Fruit fly (Drosophila melanogaster) whole organism, embryonic: ENCODE results near the gene CG13038.

Source experiments
- Atf3 ChIP-seq: fragments of 200-800 bp; sonication (Bioruptor generic); optimal IDR thresholded peaks from 3 replicates; lab custom pipeline; 2016; ENCODE audit warnings: missing biosample characterization, missing genetic modification characterization
- CG12391 ChIP-seq: fragments of 200-800 bp; sonication (Bioruptor generic); optimal IDR thresholded peaks from 3 replicates; lab custom pipeline; 2018; ENCODE audit warnings: missing biosample characterization, mild to moderate bottlenecking, missing genetic modification characterization, moderate library complexity
- CG1647 ChIP-seq: fragments of 200-800 bp; sonication (Bioruptor generic); optimal IDR thresholded peaks from 3 replicates; lab custom pipeline; 2016; ENCODE audit warnings: missing biosample characterization, missing genetic modification characterization
- CG17186 ChIP-seq: fragments of 200-800 bp; sonication (Bioruptor generic); optimal IDR thresholded peaks from 3 replicates; lab custom pipeline; 2017; ENCODE audit warnings: missing biosample characterization, missing genetic modification reagents, missing genetic modification characterization
- CG17612 ChIP-seq: fragments of 200-800 bp; sonication (Bioruptor generic); IDR thresholded peaks from 2 replicates; pipeline ENCODE4 v1.3.6; 2022; ENCODE audit warnings: missing biosample characterization, missing genetic modification characterization
- CG8478 ChIP-seq: fragments of >200 bp; optimal IDR thresholded peaks from 2 replicates; lab custom pipeline; 2018
- Meics ChIP-seq: fragments of 200-800 bp; sonication (Bioruptor generic); optimal IDR thresholded peaks from 2 replicates; lab custom pipeline; 2017; ENCODE audit warnings: missing biosample characterization, mild to moderate bottlenecking, missing genetic modification characterization
- Poxn ChIP-seq: fragments of 200-800 bp; sonication (Bioruptor generic); IDR thresholded peaks from 2 replicates; pipeline ENCODE4 v1.3.6; 2022; ENCODE audit warnings: missing biosample characterization, missing genetic modification characterization
- dimm ChIP-seq: fragments of 200-800 bp; sonication (Bioruptor generic); IDR thresholded peaks from 2 replicates; pipeline ENCODE4 v1.3.6; 2022; ENCODE audit warnings: missing biosample characterization, missing genetic modification characterization
- pan ChIP-seq, 4 experiments: fragments of >200 bp in 3 of 4; fragments of 200-800 bp in 1 of 4; sonication (Bioruptor generic) in 1 of 4; optimal IDR thresholded peaks in 3 of 4; IDR thresholded peaks in 1 of 4; 2 replicates each; pipeline versions ENCODE4 v1.3.6 to Lab custom; 2017 to 2022; ENCODE audit warnings: missing biosample characterization in 2 of 4, missing genetic modification characterization in 2 of 4, mixed read lengths in 1 of 4
- vnd ChIP-seq: fragments of 200-800 bp; sonication (Bioruptor generic); IDR thresholded peaks from 3 replicates; pipeline ENCODE4 v1.3.6; 2022; ENCODE audit warnings: missing biosample characterization, missing genetic modification characterization; ENCODE audit not compliant: partially characterized antibody
- yki ChIP-seq: fragments of >200 bp; optimal IDR thresholded peaks from 3 replicates; lab custom pipeline; 2018

DNA sequence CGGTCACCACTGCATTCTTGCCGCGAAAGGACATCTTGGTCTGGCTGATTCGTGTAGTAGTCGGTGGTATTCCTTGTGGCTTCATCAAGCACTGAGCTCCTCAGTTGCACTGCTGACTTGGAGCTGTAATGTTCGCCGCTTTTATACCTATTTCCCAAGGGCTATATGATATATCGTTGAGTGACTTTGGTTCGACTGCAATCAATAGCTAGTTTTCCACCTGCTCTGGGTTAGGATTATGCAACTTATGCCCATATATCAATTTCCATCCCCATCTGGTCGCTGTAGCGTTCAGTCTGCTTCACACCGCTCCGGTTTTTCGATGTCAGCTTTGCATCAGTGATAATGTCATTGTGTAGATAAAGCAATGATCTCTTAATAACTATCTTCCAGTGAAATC, 26.5 kb upstream of the CG13038 start, which contains the start of gene Pdh:
- no peak for TF ChIP-seq Atf3 (GFP tag; lab: Kevin White, UChicago)
- TF ChIP-seq Meics (GFP tag; lab: Kevin White, UChicago), result no peak
- TF ChIP-seq CG12391 (tag; lab: Kevin White, UChicago), result no peak
- TF ChIP-seq yki, result no peak
- no peak for TF ChIP-seq dimm (GFP tag; lab: Robert Waterston, UW)
- no peak for TF ChIP-seq pan (optimal IDR thresholded peaks at IDR 0.05; lab: Kevin White, UChicago)
- TF ChIP-seq pan (GFP tag; optimal IDR thresholded peaks at IDR 0.05 in 1 of 2, IDR thresholded peaks at IDR 0.05 in 1 of 2), result no peak
- TF ChIP-seq CG1647 (GFP tag; lab: Kevin White, UChicago), result no peak
- TF ChIP-seq CG8478 (lab: Kevin White, UChicago), result no peak
- TF ChIP-seq CG17186 (GFP tag; lab: Kevin White, UChicago), result no peak
- TF ChIP-seq vnd (GFP tag; lab: Robert Waterston, UW), result no peak
- no peak for TF ChIP-seq CG17612
- TF ChIP-seq Poxn (GFP tag; lab: Robert Waterston, UW), result no peak
